Fruit fly (Drosophila melanogaster): ENCODE data around the gene Sod1.

Gene Sod1

dm6 chr3L:11123088-11123487 lies 9.5 kb upstream of the Sod1 start, which contains the start of the genes Ufd1 and NaPi-III (continued):
- TF ChIP-seq H2.0 (GFP tag; IDR thresholded peaks at IDR 0.05) (0 out of 2 replicates have a peak, but pooled peaks have one; percentile 5), CG15601 (tag; optimal IDR thresholded peaks at IDR 0.05) (peak; percentile 71), H15 (GFP tag; IDR thresholded peaks at IDR 0.05) (no peak), ERR (GFP tag; optimal IDR thresholded peaks at IDR 0.05) (peak; percentile 51), CG15696 (tag; optimal IDR thresholded peaks at IDR 0.05) (no peak), schlank (tag; optimal IDR thresholded peaks at IDR 0.05) (no peak), Ets65A (GFP tag) (peak; percentile 88), BEAF-32 (GFP tag; optimal IDR thresholded peaks at IDR 0.05) (peak; percentile 92), CG2129 (GFP tag; IDR thresholded peaks at IDR 0.05; ENCODE audit: partially characterized antibody) (peak; percentile 53), Sry-δ (GFP tag; optimal IDR thresholded peaks at IDR 0.05) (peak; percentile 97), Ssrp (tag; optimal IDR thresholded peaks at IDR 0.05) (no peak), CG12769 (tag; optimal IDR thresholded peaks at IDR 0.05) (peak; percentile 67), pb (GFP tag; optimal IDR thresholded peaks at IDR 0.05) (peak; percentile 10), CG43689 (GFP tag; IDR thresholded peaks at IDR 0.05) (no peak), CG13287 (GFP tag; IDR thresholded peaks at IDR 0.05; ENCODE audit: partially characterized antibody) (peak; percentile 94), hth (optimal IDR thresholded peaks at IDR 0.05) (no peak), CG11085 (GFP tag; IDR thresholded peaks at IDR 0.05) (no peak), HLH54F (GFP tag; optimal IDR thresholded peaks at IDR 0.05) (peak; percentile 43), CG16815 (GFP tag; optimal IDR thresholded peaks at IDR 0.05) (no peak), CG6791 (GFP tag; IDR thresholded peaks at IDR 0.05; ENCODE audit: partially characterized antibody) (peak; percentile 90), Atf3 (GFP tag; optimal IDR thresholded peaks at IDR 0.05) (peak; percentile 5), disco-r (GFP tag; optimal IDR thresholded peaks at IDR 0.05) (no peak), CG10654 (GFP tag; optimal IDR thresholded peaks at IDR 0.05) (no peak), fd96Cb (tag; optimal IDR thresholded peaks at IDR 0.05) (no peak), zfh2 (GFP tag; optimal IDR thresholded peaks at IDR 0.05) (peak; percentile 46), CG30020 (tag; optimal IDR thresholded peaks at IDR 0.05) (peak; percentile 19), CG2678 (tag; optimal IDR thresholded peaks at IDR 0.05) (peak; percentile 15), CG13775 (GFP tag; optimal IDR thresholded peaks at IDR 0.05) (peak; percentile 46), Hsf (GFP tag; optimal IDR thresholded peaks at IDR 0.05) (peak; percentile 34), CG12071 (GFP tag; optimal IDR thresholded peaks at IDR 0.05) (no peak), fd3F (GFP tag; optimal IDR thresholded peaks at IDR 0.05) (no peak), prd (optimal IDR thresholded peaks at IDR 0.05) (no peak), prd (GFP tag; IDR thresholded peaks at IDR 0.05) (peak; percentile 35; the same call in 1 of the 3 replicates), Pdp1 (GFP tag; optimal IDR thresholded peaks at IDR 0.05) (peak in 1 of 2 experiments; percentile 74), CG12236 (GFP tag; optimal IDR thresholded peaks at IDR 0.05) (no peak), Dbx (GFP tag; IDR thresholded peaks at IDR 0.05) (peak; percentile 69; the same call in 2 of the 3 replicates), ab (GFP tag; optimal IDR thresholded peaks at IDR 0.05) (no peak), Atf-2 (GFP tag; optimal IDR thresholded peaks at IDR 0.05) (no peak), Deaf1 (tag; optimal IDR thresholded peaks at IDR 0.05) (no peak), CG8388 (GFP tag; optimal IDR thresholded peaks at IDR 0.05) (no peak), CG6254 (GFP tag; optimal IDR thresholded peaks at IDR 0.05) (no peak), Lim3 (GFP tag; IDR thresholded peaks at IDR 0.05) (no peak), chm (GFP tag; IDR thresholded peaks at IDR 0.05) (peak; percentile 54; the same call in 1 of the 2 replicates), Taf1 (GFP tag; IDR thresholded peaks at IDR 0.05) (no peak), gsb (GFP tag; IDR thresholded peaks at IDR 0.05) (no peak), CG11456 (GFP tag; IDR thresholded peaks at IDR 0.05) (peak; percentile 75; the same call in 2 of the 3 replicates), CG6765 (GFP tag; optimal IDR thresholded peaks at IDR 0.05) (no peak), jumu (GFP tag; optimal IDR thresholded peaks at IDR 0.05) (peak; percentile 79), Ada2b (GFP tag; IDR thresholded peaks at IDR 0.05) (no peak), Fer3 (tag; optimal IDR thresholded peaks at IDR 0.05) (no peak), CG15479 (GFP tag; optimal IDR thresholded peaks at IDR 0.05) (peak; percentile 68), seq (GFP tag; IDR thresholded peaks at IDR 0.05) (no peak)

All from whole organism, embryonic.